Worm (Caenorhabditis elegans): ENCODE results near the gene rpl-35.

Gene rpl-35

DNA sequence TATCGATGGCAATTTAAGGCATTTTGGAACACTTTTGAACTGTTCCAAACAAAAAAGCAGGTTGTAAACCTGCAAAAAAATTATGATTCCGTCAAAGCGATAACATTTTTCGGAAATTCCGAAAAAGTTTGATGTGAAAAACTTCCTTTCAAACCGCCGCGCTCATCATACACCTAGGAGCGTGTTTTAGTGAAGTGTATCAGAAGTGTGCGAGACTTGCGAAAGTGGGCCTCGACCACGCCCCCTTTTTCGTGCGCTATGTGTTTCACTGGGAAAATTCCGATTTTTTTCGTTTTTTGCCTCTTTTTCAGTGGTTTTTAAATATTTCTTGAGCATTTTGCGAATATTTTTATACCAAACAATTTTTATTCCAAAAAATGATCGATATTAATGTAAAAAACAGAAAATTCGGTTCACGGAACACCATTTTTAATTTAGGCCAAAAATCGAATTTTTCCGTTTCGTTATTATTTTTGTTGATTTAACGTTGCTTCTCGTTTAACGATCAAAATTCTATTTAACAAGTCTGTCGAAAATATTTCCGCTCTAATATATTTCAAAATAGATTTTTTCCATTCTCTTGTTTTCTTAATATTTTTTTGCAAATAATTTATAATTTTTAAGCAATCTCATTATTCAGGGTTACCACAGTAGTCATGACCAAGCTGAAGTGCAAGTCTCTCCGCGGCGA, at the start of gene rpl-35 (continued):
- TF ChIP-seq unc-130 (tag; optimal IDR thresholded peaks at IDR 0.05) (peak; percentile 100), C04F5.9 (tag; optimal IDR thresholded peaks at IDR 0.05) (peak; percentile 98), skn-1 (tag; optimal IDR thresholded peaks at IDR 0.05) (peak; percentile 99), Y116A8C.19 (tag; optimal IDR thresholded peaks at IDR 0.05; ENCODE audit: borderline replicate concordance) (peak; percentile 61), unc-98 (GFP tag; IDR thresholded peaks at IDR 0.05) (peak; percentile 89; the same call in 1 of the 2 replicates), nhr-19 (GFP tag; conservative IDR thresholded peaks at IDR 0.05) (peak; percentile 100), C16A3.4 (tag; optimal IDR thresholded peaks at IDR 0.05) (peak; percentile 100), unc-86 (tag; optimal IDR thresholded peaks at IDR 0.05) (peak; percentile 100), rnt-1 (tag; optimal IDR thresholded peaks at IDR 0.05) (peak; percentile 100), nhr-71 (tag; optimal IDR thresholded peaks at IDR 0.05) (peak; percentile 100), blmp-1 (tag; optimal IDR thresholded peaks at IDR 0.05) (peak; percentile 95), lsy-2 (tag; optimal IDR thresholded peaks at IDR 0.05) (peak; percentile 98 to 99), hpl-2 (GFP tag; optimal IDR thresholded peaks at IDR 0.05) (peak; percentile 98), xbp-1 (tag; optimal IDR thresholded peaks at IDR 0.05) (peak; percentile 99), fkh-4 (tag; optimal IDR thresholded peaks at IDR 0.05; ENCODE audit: borderline replicate concordance) (peak; percentile 98), pax-3 (tag; optimal IDR thresholded peaks at IDR 0.05) (peak; percentile 99), irx-1 (tag; optimal IDR thresholded peaks at IDR 0.05) (peak; percentile 99), ceh-88 (GFP tag; IDR thresholded peaks at IDR 0.05) (peak; percentile 99), hlh-17 (GFP tag; optimal IDR thresholded peaks at IDR 0.05; ENCODE audit: borderline replicate concordance) (peak; percentile 79), ces-1 (GFP tag; optimal IDR thresholded peaks at IDR 0.05) (peak; percentile 91), nhr-76 (tag; optimal IDR thresholded peaks at IDR 0.05) (peak; percentile 85), nhr-84 (tag; optimal IDR thresholded peaks at IDR 0.05) (peak; percentile 95), dpl-1 (GFP tag; optimal IDR thresholded peaks at IDR 0.05) (peak; percentile 100), mdl-1 (tag; optimal IDR thresholded peaks at IDR 0.05) (peak; percentile 3 to 98), zag-1 (tag; optimal IDR thresholded peaks at IDR 0.05) (peak; percentile 74), elt-3 (tag; optimal IDR thresholded peaks at IDR 0.05) (peak; percentile 98 to 100 (median 98)), elt-2 (tag; optimal IDR thresholded peaks at IDR 0.05) (peak; percentile 98), alr-1 (tag; optimal IDR thresholded peaks at IDR 0.05; ENCODE audit: borderline replicate concordance) (no peak), nhr-28 (tag; optimal IDR thresholded peaks at IDR 0.05) (peak; percentile 15), egl-27 (tag; optimal IDR thresholded peaks at IDR 0.05) (peak; percentile 85 to 95), tbx-2 (tag; optimal IDR thresholded peaks at IDR 0.05) (peak; percentile 100), mep-1 (tag; optimal IDR thresholded peaks at IDR 0.05) (peak; percentile 99), pqm-1 (tag; optimal IDR thresholded peaks at IDR 0.05) (peak; percentile 71)

DNA sequence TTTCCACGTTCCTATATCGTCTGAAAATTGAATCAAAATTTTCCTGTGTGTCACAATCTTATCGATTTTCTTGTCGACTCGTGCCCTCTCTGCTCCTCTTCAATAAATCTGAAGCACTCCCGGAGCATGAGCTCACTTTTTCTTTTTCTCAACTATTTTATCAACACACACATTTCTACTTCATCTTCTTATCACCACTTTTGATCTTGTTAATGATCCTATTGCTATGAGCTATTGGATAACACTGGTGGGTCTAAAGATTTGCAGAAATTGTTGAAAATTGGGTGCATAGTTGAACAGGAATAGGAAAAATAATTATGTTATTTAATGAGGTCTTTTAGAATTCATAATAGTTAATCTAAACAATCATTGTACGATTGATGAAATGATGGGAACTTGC, 49.7 kb upstream of the rpl-35 start:
- no peak for TF ChIP-seq grh-1 (GFP tag; IDR thresholded peaks at IDR 0.05)
- no peak for TF ChIP-seq nhr-85 (tag)
- TF ChIP-seq unc-30 (tag; optimal IDR thresholded peaks at IDR 0.05) = no peak
- no peak for TF ChIP-seq efl-1 (optimal IDR thresholded peaks at IDR 0.05)
- no peak for TF ChIP-seq efl-1 (GFP tag; optimal IDR thresholded peaks at IDR 0.05 in 1 of 2)
- TF ChIP-seq sox-4 (tag; optimal IDR thresholded peaks at IDR 0.05) = no peak
- TF ChIP-seq unc-98 (GFP tag; IDR thresholded peaks at IDR 0.05) = no peak
- no peak for TF ChIP-seq skn-1 (tag; optimal IDR thresholded peaks at IDR 0.05)
- TF ChIP-seq sptf-1 (tag; optimal IDR thresholded peaks at IDR 0.05) = no peak
- no peak for TF ChIP-seq aly-2 (tag; optimal IDR thresholded peaks at IDR 0.05)
- TF ChIP-seq egl-27 (tag; optimal IDR thresholded peaks at IDR 0.05) = no peak
- no peak for TF ChIP-seq ztf-11 (tag; optimal IDR thresholded peaks at IDR 0.05)
- no peak for TF ChIP-seq mep-1 (tag; optimal IDR thresholded peaks at IDR 0.05)
- no peak for TF ChIP-seq Y116A8C.19 (tag; optimal IDR thresholded peaks at IDR 0.05; ENCODE audit: borderline replicate concordance)
- no peak for TF ChIP-seq hlh-17 (GFP tag; optimal IDR thresholded peaks at IDR 0.05; ENCODE audit: borderline replicate concordance)
- no peak for TF ChIP-seq fkh-4 (tag; optimal IDR thresholded peaks at IDR 0.05; ENCODE audit: borderline replicate concordance)
- TF ChIP-seq lin-13 (GFP tag; optimal IDR thresholded peaks at IDR 0.05) = no peak
- TF ChIP-seq ama-1 (optimal IDR thresholded peaks at IDR 0.05) = no peak

All from whole organism, L1 larva.